Worm (Caenorhabditis elegans) whole organism, L4 larva: ENCODE data around the gene atg-4.2.
A peak's percentile ranks its signal among the peaks of the same experiment; 100 is the strongest.

Experiments
- D1046.2 ChIP-seq: fragments of 200-800 bp; sonication (Bioruptor generic); IDR thresholded peaks from 2 replicates; pipeline ENCODE4 v1.3.6; 2022; ENCODE audit warnings: missing genetic modification characterization, missing compliant biosample characterization
- F10B5.3 ChIP-seq: sonication (generic microtip); optimal IDR thresholded peaks from 2 replicates; lab custom pipeline; 2016; ENCODE audit warnings: mild to moderate bottlenecking, missing genetic modification characterization, missing compliant biosample characterization
- F37D6.2 ChIP-seq: sonication (generic microtip); optimal IDR thresholded peaks from 2 replicates; lab custom pipeline; 2016; ENCODE audit warnings: mild to moderate bottlenecking, missing genetic modification characterization, missing compliant biosample characterization
- F49E8.2 ChIP-seq: sonication (generic microtip); optimal IDR thresholded peaks from 2 replicates; lab custom pipeline; 2016; ENCODE audit warnings: missing compliant biosample characterization, mild to moderate bottlenecking, missing genetic modification characterization, borderline replicate concordance
- R02D3.7 ChIP-seq: fragments of 150-350 bp; sonication (generic microtip); optimal IDR thresholded peaks from 3 replicates; lab custom pipeline; 2014; ENCODE audit warnings: missing biosample characterization, missing genetic modification characterization
- T20F7.1 ChIP-seq: fragments of 200-800 bp; sonication (Bioruptor generic); optimal IDR thresholded peaks from 2 replicates; lab custom pipeline; 2018; ENCODE audit warnings: mild to moderate bottlenecking, missing genetic modification characterization, missing compliant biosample characterization
- Y5F2A.4 ChIP-seq: fragments of 200-800 bp; sonication (Bioruptor generic); optimal IDR thresholded peaks from 2 replicates; lab custom pipeline; 2018; ENCODE audit warnings: mild to moderate bottlenecking, missing genetic modification characterization, missing compliant biosample characterization
- aha-1 ChIP-seq: fragments of 150-350 bp; peaks from one replicate; lab custom pipeline; 2014; ENCODE audit warnings: missing biosample characterization, missing genetic modification characterization
- arid-1 ChIP-seq: fragments of 200-800 bp; sonication (Bioruptor generic); conservative IDR thresholded peaks from 2 replicates; pipeline ENCODE4 v1.3.6; 2022; ENCODE audit warnings: missing genetic modification reagents, missing genetic modification characterization, missing compliant biosample characterization
- attf-4 ChIP-seq: sonication (generic microtip); optimal IDR thresholded peaks from 3 replicates; lab custom pipeline; 2017; ENCODE audit warnings: missing biosample characterization, missing genetic modification characterization
- ceh-28 ChIP-seq: fragments of 150-350 bp; optimal IDR thresholded peaks from 2 replicates; lab custom pipeline; 2014; ENCODE audit warnings: missing biosample characterization, missing genetic modification reagents, missing genetic modification characterization
- ceh-44 ChIP-seq: fragments of 200-800 bp; sonication (Bioruptor generic); IDR thresholded peaks from 2 replicates; pipeline ENCODE4 v1.3.6; 2022; ENCODE audit warnings: missing genetic modification reagents, missing genetic modification characterization, missing compliant biosample characterization
- ceh-62 ChIP-seq: sonication (generic microtip); optimal IDR thresholded peaks from 2 replicates; lab custom pipeline; 2017; ENCODE audit warnings: missing biosample characterization, missing genetic modification characterization
- cey-2 ChIP-seq: sonication (generic microtip); optimal IDR thresholded peaks from 3 replicates; lab custom pipeline; 2017; ENCODE audit warnings: missing genetic modification characterization, mild to moderate bottlenecking, missing compliant biosample characterization, antibody characterized with exemption, borderline replicate concordance; ENCODE audit not compliant: insufficient read depth
- daf-12 ChIP-seq: fragments of 150-350 bp; optimal IDR thresholded peaks from 2 replicates; lab custom pipeline; 2014; ENCODE audit warnings: missing biosample characterization, missing genetic modification reagents, missing genetic modification characterization
- daf-16 ChIP-seq, 3 experiments: sonication (generic microtip); optimal IDR thresholded peaks; 2 replicates each; lab custom pipeline; 2016 to 2017; ENCODE audit warnings: missing genetic modification characterization in 3 of 3, missing genetic modification reagents in 3 of 3, mild to moderate bottlenecking in 2 of 3, missing compliant biosample characterization in 2 of 3, missing biosample characterization in 1 of 3, moderate library complexity in 1 of 3
- dmd-8 ChIP-seq: fragments of 200-800 bp; sonication (Bioruptor generic); IDR thresholded peaks from 2 replicates; pipeline ENCODE4 v1.3.6; 2022; ENCODE audit warnings: missing genetic modification characterization, missing compliant biosample characterization
- egl-43 ChIP-seq: fragments of 200-800 bp; sonication (Bioruptor generic); IDR thresholded peaks from 2 replicates; pipeline ENCODE4 v1.3.6; 2022; ENCODE audit warnings: missing genetic modification reagents, missing genetic modification characterization, missing compliant biosample characterization
- fkh-10 ChIP-seq: fragments of 150-350 bp; optimal IDR thresholded peaks from 2 replicates; lab custom pipeline; 2014; ENCODE audit warnings: missing biosample characterization, missing genetic modification reagents, missing genetic modification characterization
- fos-1 ChIP-seq: fragments of 150-350 bp; optimal IDR thresholded peaks from 2 replicates; lab custom pipeline; 2014; ENCODE audit warnings: missing biosample characterization, missing genetic modification characterization
- gei-8 ChIP-seq: fragments of 200-800 bp; sonication (Bioruptor generic); optimal IDR thresholded peaks from 2 replicates; lab custom pipeline; 2018; ENCODE audit warnings: mild to moderate bottlenecking, missing genetic modification characterization, missing compliant biosample characterization
- hlh-11 ChIP-seq: fragments of 200-800 bp; sonication (Bioruptor generic); optimal IDR thresholded peaks from 2 replicates; lab custom pipeline; 2018; ENCODE audit warnings: mild to moderate bottlenecking, missing genetic modification characterization, missing compliant biosample characterization
- hlh-30 ChIP-seq: sonication (generic microtip); optimal IDR thresholded peaks from 2 replicates; lab custom pipeline; 2017; ENCODE audit warnings: antibody characterized with exemption, mild to moderate bottlenecking, missing genetic modification characterization, missing compliant biosample characterization; ENCODE audit not compliant: insufficient read depth
- lin-38 ChIP-seq: fragments of 200-800 bp; sonication (Bioruptor generic); IDR thresholded peaks from 2 replicates; pipeline ENCODE4 v1.3.6; 2022; ENCODE audit warnings: missing genetic modification reagents, missing genetic modification characterization, missing compliant biosample characterization
- lin-39 ChIP-seq: fragments of 150-350 bp; optimal IDR thresholded peaks from 2 replicates; lab custom pipeline; 2014; ENCODE audit warnings: missing biosample characterization, missing genetic modification reagents, missing genetic modification characterization
- mdt-29 ChIP-seq: fragments of 200-800 bp; sonication (Bioruptor generic); IDR thresholded peaks from 2 replicates; pipeline ENCODE4 v1.3.6; 2022; ENCODE audit warnings: missing genetic modification reagents, missing genetic modification characterization, missing compliant biosample characterization
- nhr-102 ChIP-seq: sonication (generic microtip); optimal IDR thresholded peaks from 2 replicates; lab custom pipeline; 2016; ENCODE audit warnings: mild to moderate bottlenecking, missing genetic modification characterization, moderate library complexity, missing compliant biosample characterization
- nhr-237 ChIP-seq: sonication (generic microtip); optimal IDR thresholded peaks from 2 replicates; lab custom pipeline; 2017; ENCODE audit warnings: missing biosample characterization, missing genetic modification characterization
- nhr-28 ChIP-seq: fragments of 150-350 bp; optimal IDR thresholded peaks from 2 replicates; lab custom pipeline; 2014; ENCODE audit warnings: missing biosample characterization, missing genetic modification characterization
- nhr-48 ChIP-seq: sonication (generic microtip); optimal IDR thresholded peaks from 2 replicates; lab custom pipeline; 2016; ENCODE audit warnings: mild to moderate bottlenecking, missing genetic modification characterization, missing compliant biosample characterization
- saeg-2 ChIP-seq: fragments of 200-800 bp; sonication (Bioruptor generic); IDR thresholded peaks from 2 replicates; pipeline ENCODE4 v1.3.6; 2022; ENCODE audit warnings: missing genetic modification reagents, missing genetic modification characterization, missing compliant biosample characterization
- sdz-12 ChIP-seq: fragments of 200-800 bp; sonication (Bioruptor generic); optimal IDR thresholded peaks from 2 replicates; lab custom pipeline; 2018; ENCODE audit warnings: mild to moderate bottlenecking, missing genetic modification characterization, missing compliant biosample characterization
- set-16 ChIP-seq: fragments of 200-800 bp; sonication (Bioruptor generic); IDR thresholded peaks from 2 replicates; pipeline ENCODE4 v1.3.6; 2022; ENCODE audit warnings: missing genetic modification reagents, missing genetic modification characterization, missing compliant biosample characterization
- tag-97 ChIP-seq: fragments of 200-800 bp; sonication (Bioruptor generic); IDR thresholded peaks from 2 replicates; pipeline ENCODE4 v1.3.6; 2022; ENCODE audit warnings: missing genetic modification characterization, missing compliant biosample characterization
- tra-1 ChIP-seq: fragments of 200-800 bp; sonication (Bioruptor generic); IDR thresholded peaks from 2 replicates; pipeline ENCODE4 v1.3.6; 2022; ENCODE audit warnings: missing genetic modification reagents, missing genetic modification characterization, missing compliant biosample characterization
- unc-39 ChIP-seq: sonication (generic microtip); optimal IDR thresholded peaks from 2 replicates; lab custom pipeline; 2017; ENCODE audit warnings: missing biosample characterization, missing genetic modification characterization
- unc-62 ChIP-seq, 3 experiments: fragments of 150-350 bp in 1 of 3; sonication (generic microtip); optimal IDR thresholded peaks in 2 of 3; peaks in 1 of 3; 1 replicate in 1 of 3; 2 replicates in 2 of 3; lab custom pipeline; 2014 to 2017; ENCODE audit warnings: missing biosample characterization in 3 of 3, missing genetic modification characterization in 3 of 3, missing genetic modification reagents in 3 of 3, missing genotype in 1 of 3
- vab-7 ChIP-seq: fragments of 200-800 bp; sonication (Bioruptor generic); IDR thresholded peaks from 2 replicates; pipeline ENCODE4 v1.3.6; 2022; ENCODE audit warnings: missing genetic modification reagents, missing genetic modification characterization, missing compliant biosample characterization
- zip-2 ChIP-seq: fragments of 150-350 bp; optimal IDR thresholded peaks from 2 replicates; lab custom pipeline; 2014; ENCODE audit warnings: missing biosample characterization, missing genetic modification characterization

The atg-4.2 gene

ce11 chrIV:11701878-11702277 is 34.1 kb downstream of the atg-4.2 start:
- peak; percentile 16 for TF ChIP-seq nhr-28 (tag; lab: Kevin White, UChicago)
- peak; percentile 79 for TF ChIP-seq aha-1
- TF ChIP-seq unc-62 (GFP tag; optimal IDR thresholded peaks at IDR 0.05 in 1 of 2; lab: Kevin White, UChicago), result peak in 1 of 2 experiments; percentile 33
- TF ChIP-seq unc-62 (tag; optimal IDR thresholded peaks at IDR 0.05; lab: Kevin White, UChicago), result no peak
- TF ChIP-seq ceh-28 (tag; lab: Kevin White, UChicago), result no peak
- no peak for TF ChIP-seq ceh-44 (GFP tag; lab: Robert Waterston, UW)
- TF ChIP-seq nhr-48 (tag; lab: Kevin White, UChicago), result peak; percentile 12
- TF ChIP-seq hlh-11 (tag; lab: Kevin White, UChicago), result peak; percentile 47
- peak; percentile 19 for TF ChIP-seq hlh-30 (tag; lab: Kevin White, UChicago)
- TF ChIP-seq attf-4, result no peak

ce11 chrIV:11703685-11704296 is 36.0 kb downstream of the atg-4.2 start, which contains the start of the genes T22B3.3 and alg-3:
Gene T22B3.3 (minus strand): TSS chrIV:11703785.
Gene alg-3 (plus strand): TSS chrIV:11704246.
- TF ChIP-seq gei-8, result no peak
- no peak for TF ChIP-seq tra-1 (GFP tag; lab: Robert Waterston, UW)
- TF ChIP-seq cey-2 (tag; lab: Kevin White, UChicago), result no peak
- no peak for TF ChIP-seq mdt-29 (GFP tag; lab: Robert Waterston, UW)
- no peak for TF ChIP-seq unc-39 (tag; lab: Kevin White, UChicago)
- TF ChIP-seq tag-97 (GFP tag; lab: Robert Waterston, UW), result no peak
- no peak for TF ChIP-seq vab-7 (GFP tag; lab: Robert Waterston, UW)
- TF ChIP-seq Y5F2A.4 (GFP tag; lab: Kevin White, UChicago), result no peak
- no peak for TF ChIP-seq D1046.2
- no peak for TF ChIP-seq nhr-102 (tag; lab: Kevin White, UChicago)
- TF ChIP-seq fos-1, result no peak
- TF ChIP-seq arid-1 (GFP tag; lab: Robert Waterston, UW), result no peak
- no peak for TF ChIP-seq dmd-8 (GFP tag; lab: Robert Waterston, UW)
- TF ChIP-seq daf-12 (tag; lab: Kevin White, UChicago), result no peak
- no peak for TF ChIP-seq R02D3.7 (tag; lab: Kevin White, UChicago)
- no peak for TF ChIP-seq nhr-237 (tag; lab: Kevin White, UChicago)
- no peak for TF ChIP-seq hlh-30 (tag; lab: Kevin White, UChicago)
- no peak for TF ChIP-seq F10B5.3
- no peak for TF ChIP-seq saeg-2
- TF ChIP-seq F37D6.2 (tag; lab: Kevin White, UChicago), result no peak

ce11 chrIV:11710331-11710730 is 42.5 kb downstream of the atg-4.2 start:
- TF ChIP-seq daf-16 (GFP tag; optimal IDR thresholded peaks at IDR 0.05; lab: Kevin White, UChicago), result peak in 1 of 2 experiments; percentile 22
- TF ChIP-seq daf-16 (tag; optimal IDR thresholded peaks at IDR 0.05; lab: Kevin White, UChicago), result no peak
- TF ChIP-seq Y5F2A.4 (GFP tag; lab: Kevin White, UChicago), result no peak
- TF ChIP-seq hlh-11 (tag; lab: Kevin White, UChicago), result peak; percentile 9
- TF ChIP-seq set-16 (GFP tag; lab: Robert Waterston, UW), result no peak
- TF ChIP-seq unc-62 (GFP tag; optimal IDR thresholded peaks at IDR 0.05 in 1 of 2; lab: Kevin White, UChicago), result peak in 1 of 2 experiments; percentile 49
- TF ChIP-seq unc-62 (tag; optimal IDR thresholded peaks at IDR 0.05; lab: Kevin White, UChicago), result no peak
- no peak for TF ChIP-seq lin-38 (GFP tag; lab: Robert Waterston, UW)
- no peak for TF ChIP-seq gei-8
- TF ChIP-seq fkh-10 (GFP tag; lab: Kevin White, UChicago), result no peak
- TF ChIP-seq ceh-28 (tag; lab: Kevin White, UChicago), result no peak
- TF ChIP-seq F49E8.2 (tag; lab: Kevin White, UChicago), result no peak
- TF ChIP-seq nhr-28 (tag; lab: Kevin White, UChicago), result no peak
- TF ChIP-seq sdz-12 (GFP tag; lab: Kevin White, UChicago), result no peak
- no peak for TF ChIP-seq T20F7.1
- no peak for TF ChIP-seq zip-2
- TF ChIP-seq egl-43 (GFP tag; lab: Robert Waterston, UW), result no peak
- no peak for TF ChIP-seq ceh-44 (GFP tag; lab: Robert Waterston, UW)
- TF ChIP-seq lin-39 (tag; lab: Kevin White, UChicago), result no peak
- TF ChIP-seq ceh-62, result no peak
